Worm (Caenorhabditis elegans): ENCODE results near the gene str-60.

str-60 gene

ce11 chrV:15876308-15876707 lies 21.5 kb upstream of the str-60 start, which contains the start of gene nhr-102:
nhr-102 (minus strand) TSS chrV:15876408.
- TF ChIP-seq cog-1 (tag; optimal IDR thresholded peaks at IDR 0.05) = no peak

- no peak for TF ChIP-seq ref-1 (GFP tag; conservative IDR thresholded peaks at IDR 0.05)
- no peak for TF ChIP-seq med-1 (GFP tag; optimal IDR thresholded peaks at IDR 0.05; ENCODE audit: insufficient read depth)
- TF ChIP-seq ztf-23 (GFP tag; IDR thresholded peaks at IDR 0.05) = no peak
Measured at ce11 chrV:15879508-15879907, 18.3 kb upstream of the str-60 start, which contains the start of gene nhr-84. nhr-84 (minus strand) TSS chrV:15879608.

DNA sequence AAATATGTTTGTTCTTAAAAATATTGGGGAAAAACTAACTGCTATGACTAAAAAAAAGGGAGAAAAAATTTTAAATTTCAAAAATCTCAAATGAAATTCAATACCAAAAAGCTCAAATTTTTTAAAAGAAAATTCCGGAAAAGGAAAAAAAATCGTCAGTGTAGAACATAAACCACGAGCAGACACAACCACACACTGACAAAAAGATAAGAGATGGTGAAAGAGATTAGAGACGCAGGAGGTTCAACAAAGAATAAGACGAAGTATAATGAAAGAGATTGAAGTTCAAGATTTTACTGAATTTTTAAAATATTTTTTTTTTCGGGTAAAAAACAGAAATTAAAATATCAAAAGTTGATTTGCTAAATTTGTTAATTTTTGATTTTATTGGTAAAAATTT lies 17.8 kb upstream of the str-60 start:
- TF ChIP-seq ztf-23 (GFP tag; IDR thresholded peaks at IDR 0.05) = no peak
- no peak for TF ChIP-seq tab-1 (GFP tag; IDR thresholded peaks at IDR 0.05)
- TF ChIP-seq med-1 (GFP tag; optimal IDR thresholded peaks at IDR 0.05; ENCODE audit: insufficient read depth) = no peak
- TF ChIP-seq ztf-29 (GFP tag; IDR thresholded peaks at IDR 0.05) = no peak
- no peak for TF ChIP-seq cog-1 (tag; optimal IDR thresholded peaks at IDR 0.05)
- no peak for TF ChIP-seq T22C8.4 (GFP tag; IDR thresholded peaks at IDR 0.05)
- TF ChIP-seq klf-2 (GFP tag; conservative IDR thresholded peaks at IDR 0.05) = no peak

DNA sequence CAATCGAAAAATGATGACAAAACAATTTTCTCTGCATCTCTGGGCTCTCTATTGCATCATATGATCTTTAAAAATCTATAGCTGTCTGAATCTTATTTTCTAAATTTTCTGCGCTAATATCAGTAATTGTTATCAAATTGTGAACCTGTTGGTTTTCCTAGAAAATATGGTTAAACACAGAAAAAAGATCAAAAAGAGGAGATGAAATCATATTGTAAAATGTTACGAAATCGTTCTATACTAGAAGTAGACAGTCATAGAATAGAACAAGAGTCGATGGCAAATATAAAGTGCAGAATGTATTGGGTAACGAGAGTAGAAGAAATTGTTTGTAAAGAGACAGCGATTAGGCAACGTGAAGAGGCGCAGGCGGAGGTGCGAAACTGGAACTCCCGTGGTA lies 17.1 kb upstream of the str-60 start:
- TF ChIP-seq ztf-29 (GFP tag; IDR thresholded peaks at IDR 0.05) (no peak), ztf-23 (GFP tag; IDR thresholded peaks at IDR 0.05) (no peak), tab-1 (GFP tag; IDR thresholded peaks at IDR 0.05) (no peak), klf-2 (GFP tag; conservative IDR thresholded peaks at IDR 0.05) (no peak), flt-1 (GFP tag; IDR thresholded peaks at IDR 0.05) (no peak), T22C8.4 (GFP tag; IDR thresholded peaks at IDR 0.05) (no peak), med-1 (GFP tag; optimal IDR thresholded peaks at IDR 0.05; ENCODE audit: insufficient read depth) (no peak)

DNA sequence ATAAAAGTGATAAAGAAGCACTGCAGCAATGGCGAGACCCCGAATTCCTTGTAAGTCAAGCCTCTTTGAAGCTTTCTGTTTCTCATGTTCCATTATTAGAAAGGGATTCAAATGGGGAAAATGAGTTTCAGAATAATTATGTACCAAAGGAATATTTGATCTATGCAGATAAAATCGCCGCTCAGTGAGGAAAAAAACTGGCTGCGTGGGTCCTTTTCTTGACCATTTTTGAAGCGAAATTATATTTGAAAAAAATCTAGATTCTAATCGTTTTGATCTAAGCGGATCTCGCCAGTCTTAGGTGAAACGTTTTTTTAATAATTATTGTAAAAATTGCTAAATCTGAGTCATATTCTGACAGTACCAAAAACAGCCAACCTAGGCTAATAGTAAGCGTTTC lies 13.1 kb upstream of the str-60 start, which contains the start of gene oac-42:
oac-42 (minus strand) TSS at position 101 of the 400 bp plus-strand sequence.
- no peak for TF ChIP-seq tab-1 (GFP tag; IDR thresholded peaks at IDR 0.05)
- no peak for TF ChIP-seq ref-1 (GFP tag; conservative IDR thresholded peaks at IDR 0.05)
- no peak for TF ChIP-seq ztf-23 (GFP tag; IDR thresholded peaks at IDR 0.05)
- no peak for TF ChIP-seq flt-1 (GFP tag; IDR thresholded peaks at IDR 0.05)

- TF ChIP-seq ztf-23 (GFP tag; IDR thresholded peaks at IDR 0.05) (no peak), ztf-29 (GFP tag; IDR thresholded peaks at IDR 0.05) (no peak), ref-1 (GFP tag; conservative IDR thresholded peaks at IDR 0.05) (no peak), klf-2 (GFP tag; conservative IDR thresholded peaks at IDR 0.05) (no peak), med-1 (GFP tag; optimal IDR thresholded peaks at IDR 0.05; ENCODE audit: insufficient read depth) (no peak), flt-1 (GFP tag; IDR thresholded peaks at IDR 0.05) (no peak), tab-1 (GFP tag; IDR thresholded peaks at IDR 0.05) (no peak), cog-1 (tag; optimal IDR thresholded peaks at IDR 0.05) (no peak), T22C8.4 (GFP tag; IDR thresholded peaks at IDR 0.05) (no peak)
Measured at ce11 chrV:15885967-15886366, 11.8 kb upstream of the str-60 start, which contains the start of gene T06C12.9. T06C12.9 (minus strand) TSS chrV:15886067.

DNA sequence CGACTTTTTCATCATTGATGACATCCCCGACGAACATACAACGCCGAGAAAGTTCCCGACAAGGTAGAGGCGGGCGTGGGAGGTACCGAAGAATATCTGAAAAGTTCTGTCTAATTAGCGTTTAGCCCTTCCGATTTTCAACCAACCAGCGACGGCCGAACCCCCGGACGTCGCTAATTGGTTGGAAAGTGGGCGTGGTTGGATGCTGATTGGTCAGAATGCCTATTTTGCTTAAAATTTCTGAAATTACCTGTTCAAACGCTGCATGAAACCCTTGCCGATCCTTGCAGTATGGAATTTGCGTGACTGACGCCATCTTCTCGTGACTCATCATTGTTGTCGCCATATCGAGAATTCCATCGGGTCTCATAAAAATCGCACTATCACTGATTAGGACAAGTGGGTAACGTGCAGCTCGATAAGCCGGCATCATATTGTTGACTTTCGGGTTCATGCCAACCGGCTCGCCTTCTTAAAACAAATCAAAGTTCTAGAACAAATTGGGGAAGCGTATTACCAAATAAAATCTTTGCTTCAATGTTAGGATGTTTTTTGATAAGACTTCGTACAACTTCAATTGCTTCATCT lies 10.0 kb upstream of the str-60 start:
- no peak for TF ChIP-seq ref-1 (GFP tag; conservative IDR thresholded peaks at IDR 0.05)
- no peak for TF ChIP-seq klf-2 (GFP tag; conservative IDR thresholded peaks at IDR 0.05)
- no peak for TF ChIP-seq flt-1 (GFP tag; IDR thresholded peaks at IDR 0.05)
- TF ChIP-seq ztf-29 (GFP tag; IDR thresholded peaks at IDR 0.05) = no peak
- TF ChIP-seq cog-1 (tag; optimal IDR thresholded peaks at IDR 0.05) = no peak
- TF ChIP-seq tab-1 (GFP tag; IDR thresholded peaks at IDR 0.05) = no peak
- no peak for TF ChIP-seq med-1 (GFP tag; optimal IDR thresholded peaks at IDR 0.05; ENCODE audit: insufficient read depth)
- no peak for TF ChIP-seq ztf-23 (GFP tag; IDR thresholded peaks at IDR 0.05)
- TF ChIP-seq T22C8.4 (GFP tag; IDR thresholded peaks at IDR 0.05) = no peak

- TF ChIP-seq flt-1 (GFP tag; IDR thresholded peaks at IDR 0.05) = no peak
- no peak for TF ChIP-seq ref-1 (GFP tag; conservative IDR thresholded peaks at IDR 0.05)
- TF ChIP-seq ztf-23 (GFP tag; IDR thresholded peaks at IDR 0.05) = no peak
- TF ChIP-seq tab-1 (GFP tag; IDR thresholded peaks at IDR 0.05) = no peak
- TF ChIP-seq cog-1 (tag; optimal IDR thresholded peaks at IDR 0.05) = no peak
- TF ChIP-seq med-1 (GFP tag; optimal IDR thresholded peaks at IDR 0.05; ENCODE audit: insufficient read depth) = no peak
- no peak for TF ChIP-seq klf-2 (GFP tag; conservative IDR thresholded peaks at IDR 0.05)
- no peak for TF ChIP-seq T22C8.4 (GFP tag; IDR thresholded peaks at IDR 0.05)
- no peak for TF ChIP-seq ztf-29 (GFP tag; IDR thresholded peaks at IDR 0.05)
Measured at ce11 chrV:15888751-15889150, 9.0 kb upstream of the str-60 start, which contains the start of gene cgt-1. cgt-1 (minus strand) TSS chrV:15888851.

- TF ChIP-seq ztf-29 (GFP tag; IDR thresholded peaks at IDR 0.05) = no peak
- no peak for TF ChIP-seq tab-1 (GFP tag; IDR thresholded peaks at IDR 0.05)
- no peak for TF ChIP-seq med-1 (GFP tag; optimal IDR thresholded peaks at IDR 0.05; ENCODE audit: insufficient read depth)
- TF ChIP-seq klf-2 (GFP tag; conservative IDR thresholded peaks at IDR 0.05) = no peak
- no peak for TF ChIP-seq ref-1 (GFP tag; conservative IDR thresholded peaks at IDR 0.05)
- TF ChIP-seq cog-1 (tag; optimal IDR thresholded peaks at IDR 0.05) = no peak
- TF ChIP-seq T22C8.4 (GFP tag; IDR thresholded peaks at IDR 0.05) = no peak
- no peak for TF ChIP-seq ztf-23 (GFP tag; IDR thresholded peaks at IDR 0.05)
- TF ChIP-seq flt-1 (GFP tag; IDR thresholded peaks at IDR 0.05) = no peak
Measured at ce11 chrV:15890115-15890514, 7.7 kb upstream of the str-60 start.

DNA sequence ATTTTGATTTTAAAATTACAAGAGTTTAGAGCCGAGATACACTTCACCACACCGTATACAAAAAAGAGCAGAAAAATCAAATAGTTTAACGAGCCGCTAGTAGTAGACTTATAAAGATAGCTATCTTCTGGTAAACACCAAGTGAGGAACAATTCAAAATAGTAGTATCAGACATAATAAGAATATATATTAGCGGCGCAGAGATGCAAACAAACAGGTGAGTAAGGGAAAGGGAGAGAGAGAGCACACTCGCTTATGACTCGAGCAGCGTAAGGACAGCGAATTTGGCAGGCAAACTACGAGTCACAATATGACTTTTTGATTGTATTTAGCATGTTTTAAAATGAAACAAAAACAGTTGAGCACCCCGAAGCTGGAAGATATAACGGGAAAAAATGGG lies 6.5 kb upstream of the str-60 start:
- no peak for TF ChIP-seq klf-2 (GFP tag; conservative IDR thresholded peaks at IDR 0.05)
- no peak for TF ChIP-seq flt-1 (GFP tag; IDR thresholded peaks at IDR 0.05)
- no peak for TF ChIP-seq tab-1 (GFP tag; IDR thresholded peaks at IDR 0.05)
- TF ChIP-seq cog-1 (tag; optimal IDR thresholded peaks at IDR 0.05) = no peak
- no peak for TF ChIP-seq med-1 (GFP tag; optimal IDR thresholded peaks at IDR 0.05; ENCODE audit: insufficient read depth)
- no peak for TF ChIP-seq ztf-23 (GFP tag; IDR thresholded peaks at IDR 0.05)
- TF ChIP-seq ztf-29 (GFP tag; IDR thresholded peaks at IDR 0.05) = no peak
- TF ChIP-seq T22C8.4 (GFP tag; IDR thresholded peaks at IDR 0.05) = no peak
- no peak for TF ChIP-seq ref-1 (GFP tag; conservative IDR thresholded peaks at IDR 0.05)
